Worm (Caenorhabditis elegans) whole organism, L1 larva: ENCODE measurements around the gene F26G1.3.

Source experiments
- C16A3.4 ChIP-seq: fragments of 150-350 bp; optimal IDR thresholded peaks from 2 replicates; lab custom pipeline; 2014; ENCODE audit warnings: missing biosample characterization, missing genetic modification characterization
- C34B4.2 ChIP-seq: sonication (generic microtip); optimal IDR thresholded peaks from 2 replicates; lab custom pipeline; 2017; ENCODE audit warnings: mild to moderate bottlenecking, missing genetic modification characterization, missing compliant biosample characterization
- F16B12.6 ChIP-seq: fragments of 150-350 bp; optimal IDR thresholded peaks from 2 replicates; lab custom pipeline; 2014; ENCODE audit warnings: missing biosample characterization, missing genetic modification characterization
- Y116A8C.19 ChIP-seq: sonication (generic microtip); optimal IDR thresholded peaks from 2 replicates; lab custom pipeline; 2016; ENCODE audit warnings: missing compliant biosample characterization, missing genetic modification characterization, borderline replicate concordance
- aha-1 ChIP-seq: fragments of 150-350 bp; optimal IDR thresholded peaks from 2 replicates; lab custom pipeline; 2014; ENCODE audit warnings: missing biosample characterization, missing genetic modification characterization
- ama-1 ChIP-seq: fragments of 150-350 bp; optimal IDR thresholded peaks from 2 replicates; lab custom pipeline; 2014
- blmp-1 ChIP-seq: fragments of 150-350 bp; optimal IDR thresholded peaks from 2 replicates; lab custom pipeline; 2014; ENCODE audit warnings: missing biosample characterization, missing genetic modification characterization
- ceh-63 ChIP-seq: fragments of 200-800 bp; sonication (Bioruptor generic); optimal IDR thresholded peaks from 2 replicates; lab custom pipeline; 2018; ENCODE audit warnings: mild to moderate bottlenecking, missing genetic modification characterization, missing compliant biosample characterization
- ceh-8 ChIP-seq: fragments of 200-800 bp; sonication (Bioruptor generic); optimal IDR thresholded peaks from 2 replicates; lab custom pipeline; 2018; ENCODE audit warnings: mild to moderate bottlenecking, missing genetic modification characterization, moderate library complexity, missing compliant biosample characterization
- ceh-82 ChIP-seq, 3 experiments: fragments of 150-350 bp in 1 of 3; sonication (generic microtip) in 2 of 3; optimal IDR thresholded peaks; 2 replicates each; lab custom pipeline; 2014 to 2017; ENCODE audit warnings: missing biosample characterization in 3 of 3, missing genetic modification characterization in 3 of 3
- ceh-90 ChIP-seq: sonication (generic microtip); optimal IDR thresholded peaks from 2 replicates; lab custom pipeline; 2016; ENCODE audit warnings: missing genetic modification characterization, missing compliant biosample characterization
- dpl-1 ChIP-seq, 3 experiments: fragments of 150-350 bp in 2 of 3; sonication (generic microtip) in 1 of 3; optimal IDR thresholded peaks; 2 replicates each; lab custom pipeline; 2014 to 2017; ENCODE audit warnings: missing biosample characterization in 3 of 3, missing genetic modification characterization in 3 of 3, missing genetic modification reagents in 3 of 3
- dsc-1 ChIP-seq: sonication (generic microtip); optimal IDR thresholded peaks from 2 replicates; lab custom pipeline; 2016; ENCODE audit warnings: mild to moderate bottlenecking, missing genetic modification characterization, missing compliant biosample characterization
- efl-1 ChIP-seq, 4 experiments: fragments of 150-350 bp; optimal IDR thresholded peaks in 3 of 4; peaks in 1 of 4; 1 replicate in 1 of 4; 2 replicates in 3 of 4; lab custom pipeline; 2014; ENCODE audit warnings: missing biosample characterization in 2 of 4, missing genetic modification characterization in 2 of 4, missing genetic modification reagents in 2 of 4
- efl-3 ChIP-seq: fragments of 200-800 bp; sonication (Bioruptor generic); optimal IDR thresholded peaks from 2 replicates; lab custom pipeline; 2018; ENCODE audit warnings: mild to moderate bottlenecking, missing genetic modification characterization, missing compliant biosample characterization
- elt-3 ChIP-seq, 6 experiments: fragments of 150-350 bp in 1 of 6; sonication (generic microtip); optimal IDR thresholded peaks; 2 replicates each; lab custom pipeline; 2017 to 2018; ENCODE audit warnings: missing biosample characterization in 6 of 6, missing genetic modification characterization in 6 of 6, inconsistent platforms in 1 of 6
- fkh-4 ChIP-seq: sonication (generic microtip); optimal IDR thresholded peaks from 2 replicates; lab custom pipeline; 2016; ENCODE audit warnings: missing compliant biosample characterization, missing genetic modification characterization, borderline replicate concordance
- fos-1 ChIP-seq: fragments of 150-350 bp; optimal IDR thresholded peaks from 2 replicates; lab custom pipeline; 2014; ENCODE audit warnings: missing biosample characterization, missing genetic modification characterization
- hlh-17 ChIP-seq: fragments of 200-800 bp; sonication (Bioruptor generic); optimal IDR thresholded peaks from 2 replicates; lab custom pipeline; 2018; ENCODE audit warnings: missing genetic modification characterization, mild to moderate bottlenecking, missing compliant biosample characterization, moderate library complexity, borderline replicate concordance
- hpl-2 ChIP-seq: fragments of 150-350 bp; optimal IDR thresholded peaks from 2 replicates; lab custom pipeline; 2014; ENCODE audit warnings: missing biosample characterization, missing genetic modification reagents, missing genetic modification characterization
- irx-1 ChIP-seq: sonication (generic microtip); optimal IDR thresholded peaks from 2 replicates; lab custom pipeline; 2016; ENCODE audit warnings: missing genetic modification characterization, missing compliant biosample characterization
- jun-1 ChIP-seq: fragments of 150-350 bp; optimal IDR thresholded peaks from 2 replicates; lab custom pipeline; 2014; ENCODE audit warnings: missing biosample characterization, missing genetic modification reagents, missing genetic modification characterization
- lin-13 ChIP-seq: fragments of 150-350 bp; optimal IDR thresholded peaks from 2 replicates; lab custom pipeline; 2014; ENCODE audit warnings: missing biosample characterization, missing genetic modification reagents, missing genetic modification characterization
- lin-14 ChIP-seq: fragments of 200-800 bp; sonication (Bioruptor generic); optimal IDR thresholded peaks from 2 replicates; lab custom pipeline; 2018; ENCODE audit warnings: mild to moderate bottlenecking, missing genetic modification characterization, moderate library complexity, missing compliant biosample characterization
- lin-15B ChIP-seq: fragments of 150-350 bp; sonication (generic microtip); optimal IDR thresholded peaks from 3 replicates; lab custom pipeline; 2014; ENCODE audit warnings: missing biosample characterization, missing genetic modification characterization
- lin-35 ChIP-seq, 2 experiments: fragments of 150-350 bp; optimal IDR thresholded peaks; 2 replicates each; lab custom pipeline; 2014; ENCODE audit warnings: missing biosample characterization in 2 of 2, missing genetic modification characterization in 2 of 2, missing genetic modification reagents in 2 of 2
- lin-39 ChIP-seq: fragments of 150-350 bp; optimal IDR thresholded peaks from 2 replicates; lab custom pipeline; 2014; ENCODE audit warnings: missing biosample characterization, missing genetic modification reagents, missing genetic modification characterization
- lsy-2 ChIP-seq, 2 experiments: fragments of 150-350 bp; optimal IDR thresholded peaks; 2 replicates each; lab custom pipeline; 2014; ENCODE audit warnings: missing biosample characterization in 2 of 2, missing genetic modification characterization in 2 of 2
- mab-9 ChIP-seq: fragments of 200-800 bp; sonication (Bioruptor generic); IDR thresholded peaks from 2 replicates; pipeline ENCODE4 v1.3.6; 2022; ENCODE audit warnings: missing genetic modification reagents, missing genetic modification characterization, missing compliant biosample characterization
- mdl-1 ChIP-seq, 2 experiments: fragments of 150-350 bp; optimal IDR thresholded peaks; 2 replicates each; lab custom pipeline; 2014 to 2017; ENCODE audit warnings: missing biosample characterization in 2 of 2, missing genetic modification characterization in 2 of 2, inconsistent platforms in 1 of 2
- mef-2 ChIP-seq: fragments of 150-350 bp; optimal IDR thresholded peaks from 2 replicates; lab custom pipeline; 2014; ENCODE audit warnings: missing biosample characterization, missing genetic modification characterization
- mep-1 ChIP-seq: fragments of 150-350 bp; optimal IDR thresholded peaks from 2 replicates; lab custom pipeline; 2014; ENCODE audit warnings: missing biosample characterization, missing genetic modification characterization
- nhr-11 ChIP-seq: fragments of 150-350 bp; optimal IDR thresholded peaks from 2 replicates; lab custom pipeline; 2014; ENCODE audit warnings: missing biosample characterization, missing genetic modification characterization
- nhr-19 ChIP-seq: fragments of 200-800 bp; sonication (Bioruptor generic); conservative IDR thresholded peaks from 2 replicates; pipeline ENCODE4 v1.3.6; 2022; ENCODE audit warnings: missing genetic modification characterization, missing compliant biosample characterization
- nhr-20 ChIP-seq: sonication (generic microtip); optimal IDR thresholded peaks from 2 replicates; lab custom pipeline; 2016; ENCODE audit warnings: mild to moderate bottlenecking, missing genetic modification characterization, missing compliant biosample characterization
- nhr-237 ChIP-seq: fragments of 150-350 bp; optimal IDR thresholded peaks from 2 replicates; lab custom pipeline; 2014; ENCODE audit warnings: missing biosample characterization, missing genetic modification characterization
- nhr-47 ChIP-seq: sonication (generic microtip); optimal IDR thresholded peaks from 2 replicates; lab custom pipeline; 2016; ENCODE audit warnings: mild to moderate bottlenecking, missing genetic modification characterization, moderate library complexity, missing compliant biosample characterization
- nhr-71 ChIP-seq: sonication (generic microtip); optimal IDR thresholded peaks from 2 replicates; lab custom pipeline; 2016; ENCODE audit warnings: mild to moderate bottlenecking, missing genetic modification characterization, moderate library complexity, missing compliant biosample characterization
- nhr-76 ChIP-seq: sonication (generic microtip); optimal IDR thresholded peaks from 2 replicates; lab custom pipeline; 2017; ENCODE audit warnings: missing biosample characterization, missing genetic modification characterization
- nhr-84 ChIP-seq: sonication (generic microtip); optimal IDR thresholded peaks from 2 replicates; lab custom pipeline; 2017; ENCODE audit warnings: missing biosample characterization, missing genetic modification characterization
- nhr-90 ChIP-seq: sonication (generic microtip); optimal IDR thresholded peaks from 2 replicates; lab custom pipeline; 2016; ENCODE audit warnings: mild to moderate bottlenecking, missing genetic modification characterization, missing compliant biosample characterization; ENCODE audit not compliant: poor library complexity
- pag-3 ChIP-seq: sonication (generic microtip); optimal IDR thresholded peaks from 2 replicates; lab custom pipeline; 2017; ENCODE audit warnings: missing genetic modification characterization, mild to moderate bottlenecking, missing compliant biosample characterization, antibody characterized with exemption, borderline replicate concordance; ENCODE audit not compliant: insufficient read depth
- pqm-1 ChIP-seq: sonication (generic microtip); optimal IDR thresholded peaks from 3 replicates; lab custom pipeline; 2017; ENCODE audit warnings: missing biosample characterization, missing genetic modification characterization
- rnt-1 ChIP-seq: sonication (generic microtip); optimal IDR thresholded peaks from 2 replicates; lab custom pipeline; 2016; ENCODE audit warnings: mild to moderate bottlenecking, missing genetic modification characterization, moderate library complexity, missing compliant biosample characterization
- snu-23 ChIP-seq: sonication (generic microtip); optimal IDR thresholded peaks from 2 replicates; lab custom pipeline; 2016; ENCODE audit warnings: missing genetic modification characterization, missing compliant biosample characterization
- sox-4 ChIP-seq: sonication (generic microtip); optimal IDR thresholded peaks from 2 replicates; lab custom pipeline; 2016; ENCODE audit warnings: missing genetic modification characterization, missing compliant biosample characterization
- unc-130 ChIP-seq: fragments of 150-350 bp; optimal IDR thresholded peaks from 2 replicates; lab custom pipeline; 2017; ENCODE audit warnings: missing biosample characterization, missing genetic modification characterization, inconsistent platforms
- unc-62 ChIP-seq: fragments of 150-350 bp; optimal IDR thresholded peaks from 2 replicates; lab custom pipeline; 2014; ENCODE audit warnings: missing biosample characterization, missing genetic modification reagents, missing genetic modification characterization
- unc-86 ChIP-seq: sonication (generic microtip); optimal IDR thresholded peaks from 2 replicates; lab custom pipeline; 2016; ENCODE audit warnings: missing genetic modification characterization, missing compliant biosample characterization
- unc-98 ChIP-seq: fragments of 200-800 bp; sonication (Bioruptor generic); IDR thresholded peaks from 2 replicates; pipeline ENCODE4 v1.3.6; 2022; ENCODE audit warnings: missing genetic modification characterization, missing compliant biosample characterization
- xbp-1 ChIP-seq: sonication (generic microtip); optimal IDR thresholded peaks from 2 replicates; lab custom pipeline; 2016; ENCODE audit warnings: missing genetic modification characterization, missing compliant biosample characterization
- ztf-11 ChIP-seq, 2 experiments: sonication (generic microtip); optimal IDR thresholded peaks; 2 replicates each; lab custom pipeline; 2016 to 2017; ENCODE audit warnings: missing genetic modification characterization in 2 of 2, missing biosample characterization in 1 of 2, missing compliant biosample characterization in 1 of 2
- ztf-4 ChIP-seq: fragments of 150-350 bp; optimal IDR thresholded peaks from 2 replicates; lab custom pipeline; 2014; ENCODE audit warnings: missing biosample characterization, missing genetic modification characterization

Gene F26G1.3

DNA sequence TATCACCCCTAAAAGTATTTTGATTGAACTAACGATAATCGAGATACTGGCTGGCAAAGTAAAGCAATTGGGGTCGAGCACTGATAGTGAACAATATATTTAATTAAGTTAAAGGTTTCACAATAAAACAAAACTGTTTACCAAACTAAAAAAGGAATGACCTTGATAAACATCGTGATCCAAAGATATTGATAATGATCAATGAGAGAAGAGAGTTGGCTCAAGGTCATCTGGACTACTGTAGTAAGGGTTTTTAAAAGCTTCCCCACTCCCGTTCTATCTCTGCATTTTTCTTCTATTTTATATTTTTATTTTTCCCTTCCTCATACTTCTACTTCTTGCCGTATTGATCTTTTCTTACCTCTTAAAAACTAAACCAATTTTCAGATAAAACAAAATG is 9.0 kb upstream of the F26G1.3 start, which contains the start of gene F41C3.2:
Gene F41C3.2 (plus strand): TSS at position 388 of the 400 bp plus-strand sequence.
- no peak for TF ChIP-seq hpl-2 (GFP tag; lab: Kevin White, UChicago)
- no peak for TF ChIP-seq xbp-1 (tag; lab: Kevin White, UChicago)
- no peak for TF ChIP-seq mdl-1 (tag; optimal IDR thresholded peaks at IDR 0.05; lab: Kevin White, UChicago)
- TF ChIP-seq C34B4.2 (tag; lab: Kevin White, UChicago) = no peak
- no peak for TF ChIP-seq C16A3.4
- TF ChIP-seq elt-3 (tag; optimal IDR thresholded peaks at IDR 0.05; lab: Kevin White, UChicago) = peak in 3 of 6 experiments; percentile 18 to 83 (median 35)
- TF ChIP-seq unc-62 (GFP tag; lab: Kevin White, UChicago) = no peak
- no peak for TF ChIP-seq irx-1 (tag; lab: Kevin White, UChicago)
- TF ChIP-seq unc-86 (tag; lab: Kevin White, UChicago) = no peak
- no peak for TF ChIP-seq sox-4 (tag; lab: Kevin White, UChicago)
- TF ChIP-seq nhr-237 = no peak
- no peak for TF ChIP-seq lin-39 (tag; lab: Kevin White, UChicago)
- no peak for TF ChIP-seq ztf-4
- TF ChIP-seq unc-98 (GFP tag; lab: Robert Waterston, UW) = no peak
- no peak for TF ChIP-seq nhr-84 (tag; lab: Kevin White, UChicago)
- no peak for TF ChIP-seq lin-15B (tag; lab: Kevin White, UChicago)
- TF ChIP-seq lin-14 = peak; percentile 17
- peak; percentile 18 for TF ChIP-seq nhr-20 (tag; lab: Kevin White, UChicago)
- no peak for TF ChIP-seq ceh-90 (tag; lab: Kevin White, UChicago)
- no peak for TF ChIP-seq mef-2 (tag; lab: Kevin White, UChicago)
- TF ChIP-seq nhr-11 (tag; lab: Kevin White, UChicago) = no peak
- no peak for TF ChIP-seq lin-13
- TF ChIP-seq aha-1 (tag; lab: Kevin White, UChicago) = no peak
- TF ChIP-seq hlh-17 = no peak
- TF ChIP-seq jun-1 (tag; lab: Kevin White, UChicago) = no peak
- TF ChIP-seq efl-3 = no peak
- TF ChIP-seq dpl-1 (GFP tag; optimal IDR thresholded peaks at IDR 0.05; lab: Kevin White, UChicago) = no peak
- TF ChIP-seq ceh-8 = no peak
- peak; percentile 6 for TF ChIP-seq snu-23
- TF ChIP-seq mab-9 (GFP tag; lab: Robert Waterston, UW) = no peak
- no peak for TF ChIP-seq F16B12.6 (tag; lab: Kevin White, UChicago)
- TF ChIP-seq efl-1 (optimal IDR thresholded peaks at IDR 0.05; lab: Kevin White, UChicago) = no peak
- TF ChIP-seq efl-1 (GFP tag; optimal IDR thresholded peaks at IDR 0.05 in 1 of 2; lab: Kevin White, UChicago) = no peak
- no peak for TF ChIP-seq ceh-82 (tag; optimal IDR thresholded peaks at IDR 0.05; lab: Kevin White, UChicago)
- TF ChIP-seq fos-1 = no peak
- TF ChIP-seq unc-130 = no peak
- no peak for TF ChIP-seq nhr-76 (tag; lab: Kevin White, UChicago)
- TF ChIP-seq dsc-1 (tag; lab: Kevin White, UChicago) = no peak
- TF ChIP-seq pag-3 (tag; lab: Kevin White, UChicago) = no peak
- no peak for TF ChIP-seq ztf-11 (tag; optimal IDR thresholded peaks at IDR 0.05; lab: Kevin White, UChicago)
- TF ChIP-seq rnt-1 (tag; lab: Kevin White, UChicago) = no peak
- TF ChIP-seq Y116A8C.19 (tag; lab: Kevin White, UChicago) = no peak
- TF ChIP-seq blmp-1 (tag; lab: Kevin White, UChicago) = no peak
- no peak for TF ChIP-seq lin-35 (GFP tag; optimal IDR thresholded peaks at IDR 0.05; lab: Kevin White, UChicago)
- TF ChIP-seq lsy-2 (tag; optimal IDR thresholded peaks at IDR 0.05; lab: Kevin White, UChicago) = peak in 1 of 2 experiments; percentile 58
- TF ChIP-seq fkh-4 (tag; lab: Kevin White, UChicago) = no peak
- no peak for TF ChIP-seq pqm-1 (tag; lab: Kevin White, UChicago)
- TF ChIP-seq nhr-90 (tag; lab: Kevin White, UChicago) = peak; percentile 56
- TF ChIP-seq ama-1 (lab: Kevin White, UChicago) = no peak
- peak; percentile 26 for TF ChIP-seq nhr-47 (tag; lab: Kevin White, UChicago)
- TF ChIP-seq nhr-19 = no peak; the same call in 1 of the 2 replicates
- no peak for TF ChIP-seq mep-1 (tag; lab: Kevin White, UChicago)
- TF ChIP-seq ceh-63 (GFP tag; lab: Kevin White, UChicago) = no peak
- TF ChIP-seq nhr-71 (tag; lab: Kevin White, UChicago) = peak; percentile 22
